Fruit fly (Drosophila melanogaster): Measurements from ENCODE around the gene stg1.

- TF ChIP-seq CTCF (optimal IDR thresholded peaks at IDR 0.05) (no peak), CG8478 (optimal IDR thresholded peaks at IDR 0.05) (no peak)
Measured at dm6 chrX:21125966-21126553, 32.4 kb downstream of the stg1 start.
